Fruit fly (Drosophila melanogaster): Measurements from ENCODE around the gene Wdr37.

The Wdr37 gene

dm6 chr3R:18398954-18399697 is 3.4 kb downstream of the Wdr37 start, which contains the start of gene Vha100-2 (continued):
- TF ChIP-seq Dad (GFP tag; optimal IDR thresholded peaks at IDR 0.05) (no peak), CG15479 (GFP tag; optimal IDR thresholded peaks at IDR 0.05) (no peak), CG2875 (GFP tag; optimal IDR thresholded peaks at IDR 0.05) (no peak), CG14860 (GFP tag; IDR thresholded peaks at IDR 0.05; ENCODE audit: partially characterized antibody) (peak; percentile 41; the same call in 1 of the 3 replicates), CG18764 (GFP tag; optimal IDR thresholded peaks at IDR 0.05) (no peak), dmrt99B (tag; optimal IDR thresholded peaks at IDR 0.05) (no peak), ham (GFP tag; IDR thresholded peaks at IDR 0.05) (no peak), Doc3 (GFP tag; IDR thresholded peaks at IDR 0.05; ENCODE audit: partially characterized antibody) (no peak), CG10959 (GFP tag; IDR thresholded peaks at IDR 0.05) (no peak), slou (GFP tag; optimal IDR thresholded peaks at IDR 0.05) (no peak), Hr78 (GFP tag; optimal IDR thresholded peaks at IDR 0.05) (peak in 1 of 2 experiments; percentile 29), CG18011 (GFP tag; optimal IDR thresholded peaks at IDR 0.05) (no peak), CG15011 (GFP tag; optimal IDR thresholded peaks at IDR 0.05) (peak; percentile 8), CG2199 (GFP tag; IDR thresholded peaks at IDR 0.05) (peak; percentile 26; the same call in 1 of the 3 replicates), az2 (GFP tag; optimal IDR thresholded peaks at IDR 0.05) (no peak), HHEX (GFP tag; optimal IDR thresholded peaks at IDR 0.05) (no peak), repo (GFP tag; optimal IDR thresholded peaks at IDR 0.05) (no peak), knrl (GFP tag; IDR thresholded peaks at IDR 0.05; ENCODE audit: partially characterized antibody) (peak; percentile 37; the same call in 1 of the 3 replicates), fd96Cb (tag; optimal IDR thresholded peaks at IDR 0.05) (no peak), ssp (GFP tag; IDR thresholded peaks at IDR 0.05) (no peak), Hr3 (GFP tag; optimal IDR thresholded peaks at IDR 0.05) (no peak), ind (GFP tag; optimal IDR thresholded peaks at IDR 0.05) (peak; percentile 51), CG12155 (GFP tag; optimal IDR thresholded peaks at IDR 0.05) (peak; percentile 94), CG3838 (GFP tag; optimal IDR thresholded peaks at IDR 0.05) (no peak), klu (GFP tag; IDR thresholded peaks at IDR 0.05) (no peak), Bgb (GFP tag; IDR thresholded peaks at IDR 0.05; ENCODE audit: partially characterized antibody) (peak; percentile 66), ro (GFP tag; IDR thresholded peaks at IDR 0.05) (no peak), CG32767 (GFP tag; IDR thresholded peaks at IDR 0.05) (peak; percentile 30; the same call in 1 of the 2 replicates), CG11456 (GFP tag; IDR thresholded peaks at IDR 0.05) (peak; percentile 69; the same call in 2 of the 3 replicates), kay (GFP tag; optimal IDR thresholded peaks at IDR 0.05) (peak; percentile 37), bsh (GFP tag; optimal IDR thresholded peaks at IDR 0.05) (peak in 1 of 2 experiments; percentile 4), inv (GFP tag; IDR thresholded peaks at IDR 0.05; ENCODE audit: partially characterized antibody) (no peak), pzg (GFP tag; optimal IDR thresholded peaks at IDR 0.05) (peak; percentile 88), CG9609 (GFP tag; optimal IDR thresholded peaks at IDR 0.05) (no peak), Fer3 (tag; optimal IDR thresholded peaks at IDR 0.05) (peak; percentile 39), D19A (tag; optimal IDR thresholded peaks at IDR 0.05) (peak; percentile 39), CG8089 (GFP tag; optimal IDR thresholded peaks at IDR 0.05) (no peak), D19B (GFP tag; optimal IDR thresholded peaks at IDR 0.05) (peak; percentile 97), B-H1 (GFP tag; IDR thresholded peaks at IDR 0.05) (no peak; the same call in 2 of the 3 replicates), Sox100B (GFP tag; optimal IDR thresholded peaks at IDR 0.05) (peak; percentile 39), vvl (GFP tag; IDR thresholded peaks at IDR 0.05) (peak; percentile 28), en (GFP tag; optimal IDR thresholded peaks at IDR 0.05) (no peak), CG7928 (GFP tag; optimal IDR thresholded peaks at IDR 0.05) (no peak), sd (tag; optimal IDR thresholded peaks at IDR 0.05) (peak; percentile 81), Dll (GFP tag; IDR thresholded peaks at IDR 0.05; ENCODE audit: partially characterized antibody) (no peak), p53 (GFP tag; optimal IDR thresholded peaks at IDR 0.05) (no peak), tx (GFP tag; optimal IDR thresholded peaks at IDR 0.05) (no peak), scrt (GFP tag; optimal IDR thresholded peaks at IDR 0.05) (peak; percentile 98)
